Fruit fly (Drosophila melanogaster) S2 (cell line): ENCODE data around the gene Elo68alpha.

Experiments
- CG8478 ChIP-seq: fragments of >200 bp; optimal IDR thresholded peaks from 2 replicates; lab custom pipeline; 2018
- CTCF ChIP-seq, 2 experiments: fragments of >200 bp; optimal IDR thresholded peaks; 2 replicates each; lab custom pipeline; 2018

Elo68alpha gene

dm6 chr3L:11123598-11124284, 20.9 kb upstream of the Elo68alpha start:
- TF ChIP-seq CG8478 (lab: Kevin White, UChicago) (no peak), CTCF (optimal IDR thresholded peaks at IDR 0.05; lab: Kevin White, UChicago) (no peak)

dm6 chr3L:11123088-11123487, 20.3 kb upstream of the Elo68alpha start, which contains the start of the genes Ufd1 and NaPi-III:
Gene Ufd1, minus strand, starts transcription at chr3L:11123216.
Gene NaPi-III, plus strand, starts transcription at chr3L:11123348.
- peak; percentile 96 for TF ChIP-seq CTCF (optimal IDR thresholded peaks at IDR 0.05; lab: Kevin White, UChicago)
- TF ChIP-seq CG8478 (lab: Kevin White, UChicago), result no peak

dm6 chr3L:11120419-11120958, 17.7 kb upstream of the Elo68alpha start, which contains the start of the genes FoxK and mRpL2:
Gene FoxK, minus strand, starts transcription at chr3L:11120783.
Gene mRpL2, plus strand, starts transcription at chr3L:11120847.
- TF ChIP-seq CG8478 (lab: Kevin White, UChicago) (no peak), CTCF (optimal IDR thresholded peaks at IDR 0.05; lab: Kevin White, UChicago) (peak; percentile 44 to 51)

dm6 chr3L:11119901-11120418, 17.1 kb upstream of the Elo68alpha start:
- no peak for TF ChIP-seq CG8478 (lab: Kevin White, UChicago)
- TF ChIP-seq CTCF (optimal IDR thresholded peaks at IDR 0.05; lab: Kevin White, UChicago), result no peak

- TF ChIP-seq CTCF (optimal IDR thresholded peaks at IDR 0.05; lab: Kevin White, UChicago) (no peak), CG8478 (lab: Kevin White, UChicago) (no peak)
Observed at dm6 chr3L:11119396-11119900, 16.6 kb upstream of the Elo68alpha start.

- TF ChIP-seq CG8478 (lab: Kevin White, UChicago), result no peak
- no peak for TF ChIP-seq CTCF (optimal IDR thresholded peaks at IDR 0.05; lab: Kevin White, UChicago)
Observed at dm6 chr3L:11118627-11119395, 16.0 kb upstream of the Elo68alpha start.

dm6 chr3L:11117733-11118132, 14.9 kb upstream of the Elo68alpha start:
- TF ChIP-seq CTCF (optimal IDR thresholded peaks at IDR 0.05; lab: Kevin White, UChicago) (no peak), CG8478 (lab: Kevin White, UChicago) (no peak)

dm6 chr3L:11113198-11114197, 10.7 kb upstream of the Elo68alpha start, which contains the start of gene Sod1:
Gene Sod1, minus strand, starts transcription at chr3L:11113740.
- TF ChIP-seq CTCF (optimal IDR thresholded peaks at IDR 0.05; lab: Kevin White, UChicago), result no peak
- no peak for TF ChIP-seq CG8478 (lab: Kevin White, UChicago)

- TF ChIP-seq CTCF (optimal IDR thresholded peaks at IDR 0.05; lab: Kevin White, UChicago) (no peak), CG8478 (lab: Kevin White, UChicago) (no peak)
Observed at dm6 chr3L:11112427-11112826, 9.6 kb upstream of the Elo68alpha start.

dm6 chr3L:11109454-11109853, 6.6 kb upstream of the Elo68alpha start, which contains the start of the genes CG34012 and emei:
Gene CG34012, minus strand, starts transcription at chr3L:11109505.
Gene emei, plus strand, starts transcription at chr3L:11109690.
- TF ChIP-seq CG8478 (lab: Kevin White, UChicago) (no peak), CTCF (optimal IDR thresholded peaks at IDR 0.05; lab: Kevin White, UChicago) (no peak)

dm6 chr3L:11107935-11108334, 5.1 kb upstream of the Elo68alpha start, which contains the start of gene CG12522:
Gene CG12522, plus strand, starts transcription at chr3L:11108235.
- TF ChIP-seq CTCF (optimal IDR thresholded peaks at IDR 0.05; lab: Kevin White, UChicago) (no peak), CG8478 (lab: Kevin White, UChicago) (no peak)

- no peak for TF ChIP-seq CG8478 (lab: Kevin White, UChicago)
- no peak for TF ChIP-seq CTCF (optimal IDR thresholded peaks at IDR 0.05; lab: Kevin White, UChicago)
Observed at dm6 chr3L:11107432-11107831, 4.6 kb upstream of the Elo68alpha start, which contains the start of gene CG32073. Gene CG32073, minus strand, starts transcription at chr3L:11107582.

dm6 chr3L:11103773-11104172, 943 bp upstream of the Elo68alpha start, which contains the start of gene CG32071:
Gene CG32071, minus strand, starts transcription at chr3L:11103873.
- TF ChIP-seq CG8478 (lab: Kevin White, UChicago) (no peak), CTCF (optimal IDR thresholded peaks at IDR 0.05; lab: Kevin White, UChicago) (no peak)
